Fruit fly (Drosophila melanogaster) whole organism, embryonic: ENCODE measurements around the gene Sr-CI.

ENCODE experiments used
- Ada2b ChIP-seq: fragments of 200-800 bp; sonication (Bioruptor generic); IDR thresholded peaks from 2 replicates; pipeline ENCODE4 v1.3.6; 2022; ENCODE audit warnings: missing biosample characterization, missing genetic modification characterization
- Antp ChIP-seq: fragments of 200-800 bp; sonication (Bioruptor generic); optimal IDR thresholded peaks from 3 replicates; lab custom pipeline; 2016; ENCODE audit warnings: missing biosample characterization, missing genetic modification characterization
- CG11247 ChIP-seq: fragments of 200-800 bp; sonication (Bioruptor generic); IDR thresholded peaks from 2 replicates; pipeline ENCODE4 v1.3.6; 2022; ENCODE audit warnings: missing biosample characterization, missing genetic modification characterization
- CG11398 ChIP-seq: fragments of 200-800 bp; sonication (Bioruptor generic); optimal IDR thresholded peaks from 2 replicates; lab custom pipeline; 2016; ENCODE audit warnings: missing biosample characterization, missing genetic modification characterization
- CG12071 ChIP-seq: fragments of 200-800 bp; sonication (Bioruptor generic); optimal IDR thresholded peaks from 3 replicates; lab custom pipeline; 2018; ENCODE audit warnings: missing biosample characterization, mild to moderate bottlenecking, missing genetic modification characterization
- CG12155 ChIP-seq: fragments of 200-800 bp; sonication (Bioruptor generic); optimal IDR thresholded peaks from 3 replicates; lab custom pipeline; 2016; ENCODE audit warnings: missing biosample characterization, missing genetic modification characterization
- CG12391 ChIP-seq: fragments of 200-800 bp; sonication (Bioruptor generic); optimal IDR thresholded peaks from 3 replicates; lab custom pipeline; 2018; ENCODE audit warnings: missing biosample characterization, mild to moderate bottlenecking, missing genetic modification characterization, moderate library complexity
- CG12769 ChIP-seq: fragments of 200-800 bp; sonication (Bioruptor generic); optimal IDR thresholded peaks from 2 replicates; lab custom pipeline; 2019; ENCODE audit warnings: missing biosample characterization, mild to moderate bottlenecking, missing genetic modification characterization, moderate library complexity
- CG13624 ChIP-seq: fragments of 200-800 bp; sonication (Bioruptor generic); optimal IDR thresholded peaks from 2 replicates; lab custom pipeline; 2016; ENCODE audit warnings: missing biosample characterization, missing genetic modification characterization
- CG13775 ChIP-seq: fragments of 200-800 bp; sonication (Bioruptor generic); optimal IDR thresholded peaks from 3 replicates; lab custom pipeline; 2017; ENCODE audit warnings: missing biosample characterization, mild to moderate bottlenecking, missing genetic modification characterization
- CG1792 ChIP-seq: fragments of 200-800 bp; sonication (Bioruptor generic); optimal IDR thresholded peaks from 2 replicates; lab custom pipeline; 2016; ENCODE audit warnings: missing biosample characterization, missing genetic modification characterization
- CG2889 ChIP-seq: fragments of 200-800 bp; sonication (Bioruptor generic); IDR thresholded peaks from 3 replicates; pipeline ENCODE4 v1.3.6; 2022; ENCODE audit warnings: missing biosample characterization, missing genetic modification characterization
- CG30431 ChIP-seq: fragments of 200-800 bp; sonication (Bioruptor generic); optimal IDR thresholded peaks from 2 replicates; lab custom pipeline; 2017; ENCODE audit warnings: missing biosample characterization, missing genetic modification characterization
- CG31224 ChIP-seq: fragments of 200-800 bp; sonication (Bioruptor generic); IDR thresholded peaks from 2 replicates; pipeline ENCODE4 v1.3.6; 2022; ENCODE audit warnings: missing biosample characterization, missing genetic modification characterization
- CG34224 ChIP-seq: fragments of 200-800 bp; sonication (Bioruptor generic); IDR thresholded peaks from 3 replicates; pipeline ENCODE4 v1.3.6; 2022; ENCODE audit warnings: missing biosample characterization, missing genetic modification characterization; ENCODE audit not compliant: partially characterized antibody
- CG43689 ChIP-seq: fragments of 200-800 bp; sonication (Bioruptor generic); IDR thresholded peaks from 2 replicates; pipeline ENCODE4 v1.3.6; 2022; ENCODE audit warnings: missing biosample characterization, missing genetic modification characterization
- CG4617 ChIP-seq: fragments of 200-800 bp; sonication (Bioruptor generic); optimal IDR thresholded peaks from 3 replicates; lab custom pipeline; 2016; ENCODE audit warnings: missing biosample characterization, missing genetic modification characterization, borderline replicate concordance
- CG6683 ChIP-seq: fragments of 200-800 bp; sonication (Bioruptor generic); optimal IDR thresholded peaks from 2 replicates; lab custom pipeline; 2017; ENCODE audit warnings: missing biosample characterization, mild to moderate bottlenecking, missing genetic modification characterization, missing genetic modification reagents
- CG6813 ChIP-seq: fragments of 200-800 bp; sonication (Bioruptor generic); optimal IDR thresholded peaks from 2 replicates; lab custom pipeline; 2017; ENCODE audit warnings: missing biosample characterization, missing genetic modification characterization, mild to moderate bottlenecking, moderate library complexity, missing genetic modification reagents
- CG8290 ChIP-seq, 3 experiments: fragments of 200-800 bp; sonication (Bioruptor generic); optimal IDR thresholded peaks; 2 replicates each; lab custom pipeline; 2016 to 2019; ENCODE audit warnings: missing biosample characterization in 3 of 3, missing genetic modification characterization in 3 of 3, mild to moderate bottlenecking in 2 of 3, moderate library complexity in 1 of 3
- CG8924 ChIP-seq: fragments of 200-800 bp; optimal IDR thresholded peaks from 3 replicates; lab custom pipeline; 2019; ENCODE audit warnings: missing biosample characterization, mild to moderate bottlenecking, missing genetic modification characterization, moderate library complexity
- CG9797 ChIP-seq: fragments of 200-800 bp; sonication (Bioruptor generic); optimal IDR thresholded peaks from 3 replicates; lab custom pipeline; 2018; ENCODE audit warnings: missing biosample characterization, mild to moderate bottlenecking, missing genetic modification characterization
- CG9876 ChIP-seq: fragments of 200-800 bp; sonication (Bioruptor generic); optimal IDR thresholded peaks from 2 replicates; lab custom pipeline; 2016; ENCODE audit warnings: missing biosample characterization, missing genetic modification characterization
- Doc2 ChIP-seq: fragments of 200-800 bp; sonication (Bioruptor generic); IDR thresholded peaks from 2 replicates; pipeline ENCODE4 v1.3.6; 2022; ENCODE audit warnings: missing biosample characterization, missing genetic modification characterization
- Dref ChIP-seq: fragments of 200-800 bp; sonication (Bioruptor generic); IDR thresholded peaks from 2 replicates; pipeline ENCODE4 v1.3.6; 2022; ENCODE audit warnings: missing biosample characterization, missing genetic modification characterization
- E2f1 ChIP-seq: fragments of 200-800 bp; sonication (Bioruptor generic); IDR thresholded peaks from 2 replicates; pipeline ENCODE4 v1.3.6; 2022; ENCODE audit warnings: missing biosample characterization, missing genetic modification characterization
- Eip74EF ChIP-seq, 2 experiments: fragments of 200-800 bp in 1 of 2; fragments of >200 bp in 1 of 2; sonication (Bioruptor generic) in 1 of 2; optimal IDR thresholded peaks; 2 replicates each; lab custom pipeline; 2017 to 2019; ENCODE audit warnings: missing biosample characterization in 2 of 2, missing genetic modification characterization in 2 of 2, mild to moderate bottlenecking in 1 of 2, moderate library complexity in 1 of 2
- Ets97D ChIP-seq: fragments of 200-800 bp; sonication (Bioruptor generic); optimal IDR thresholded peaks from 3 replicates; lab custom pipeline; 2016; ENCODE audit warnings: missing biosample characterization, missing genetic modification characterization
- H2.0 ChIP-seq: fragments of 200-800 bp; sonication (Bioruptor generic); IDR thresholded peaks from 2 replicates; pipeline ENCODE4 v1.3.6; 2022; ENCODE audit warnings: missing biosample characterization, missing genetic modification characterization
- HmgZ ChIP-seq: fragments of 200-800 bp; sonication (Bioruptor generic); optimal IDR thresholded peaks from 2 replicates; lab custom pipeline; 2018; ENCODE audit warnings: missing biosample characterization, mild to moderate bottlenecking, missing genetic modification characterization
- Hr3 ChIP-seq: fragments of 200-800 bp; sonication (Bioruptor generic); optimal IDR thresholded peaks from 3 replicates; lab custom pipeline; 2016; ENCODE audit warnings: missing biosample characterization, missing genetic modification characterization
- Kr ChIP-seq: fragments of 200-800 bp; sonication (Bioruptor generic); optimal IDR thresholded peaks from 2 replicates; lab custom pipeline; 2017; ENCODE audit warnings: missing biosample characterization, mild to moderate bottlenecking, missing genetic modification characterization
- MBD-R2 ChIP-seq: fragments of 200-800 bp; sonication (Bioruptor generic); IDR thresholded peaks from 2 replicates; pipeline ENCODE4 v1.3.6; 2022; ENCODE audit warnings: missing biosample characterization, missing genetic modification characterization
- PHDP ChIP-seq: fragments of 200-800 bp; sonication (Bioruptor generic); optimal IDR thresholded peaks from 3 replicates; lab custom pipeline; 2018; ENCODE audit warnings: missing biosample characterization, mild to moderate bottlenecking, missing genetic modification characterization, moderate library complexity
- Sox102F ChIP-seq: fragments of 200-800 bp; sonication (Bioruptor generic); optimal IDR thresholded peaks from 2 replicates; lab custom pipeline; 2018; ENCODE audit warnings: missing biosample characterization, mild to moderate bottlenecking, missing genetic modification characterization, moderate library complexity
- ac ChIP-seq: fragments of 200-800 bp; sonication (Bioruptor generic); optimal IDR thresholded peaks from 3 replicates; lab custom pipeline; 2017; ENCODE audit warnings: missing biosample characterization, mild to moderate bottlenecking, missing genetic modification characterization
- ap ChIP-seq: fragments of 200-800 bp; sonication (Bioruptor generic); IDR thresholded peaks from 2 replicates; pipeline ENCODE4 v1.3.6; 2022; ENCODE audit warnings: missing biosample characterization, missing genetic modification characterization
- bowl ChIP-seq: fragments of 200-800 bp; sonication (Bioruptor generic); IDR thresholded peaks from 2 replicates; pipeline ENCODE4 v1.3.6; 2022; ENCODE audit warnings: missing biosample characterization, missing genetic modification characterization
- danr ChIP-seq: fragments of 200-800 bp; sonication (Bioruptor generic); IDR thresholded peaks from 2 replicates; pipeline ENCODE4 v1.3.6; 2022; ENCODE audit warnings: missing biosample characterization, missing genetic modification characterization
- disco-r ChIP-seq: fragments of 200-800 bp; sonication (Bioruptor generic); optimal IDR thresholded peaks from 2 replicates; lab custom pipeline; 2016; ENCODE audit warnings: missing biosample characterization, missing genetic modification characterization
- dm ChIP-seq: fragments of 200-800 bp; sonication (Bioruptor generic); optimal IDR thresholded peaks from 3 replicates; lab custom pipeline; 2016; ENCODE audit warnings: missing biosample characterization, missing genetic modification characterization
- h ChIP-seq: fragments of >200 bp; optimal IDR thresholded peaks from 2 replicates; lab custom pipeline; 2017
- knrl ChIP-seq: fragments of 200-800 bp; sonication (Bioruptor generic); IDR thresholded peaks from 3 replicates; pipeline ENCODE4 v1.3.6; 2022; ENCODE audit warnings: missing biosample characterization, missing genetic modification characterization; ENCODE audit not compliant: partially characterized antibody
- lbe ChIP-seq: fragments of 200-800 bp; sonication (Bioruptor generic); optimal IDR thresholded peaks from 2 replicates; lab custom pipeline; 2016; ENCODE audit warnings: missing biosample characterization, mild to moderate bottlenecking, missing genetic modification characterization
- maf-S ChIP-seq: fragments of 200-800 bp; sonication (Bioruptor generic); optimal IDR thresholded peaks from 2 replicates; lab custom pipeline; 2016; ENCODE audit warnings: missing biosample characterization, missing genetic modification characterization
- nerfin-2 ChIP-seq: fragments of 200-800 bp; sonication (Bioruptor generic); IDR thresholded peaks from 2 replicates; pipeline ENCODE4 v1.3.6; 2022; ENCODE audit warnings: missing biosample characterization, missing genetic modification characterization; ENCODE audit not compliant: partially characterized antibody
- pum ChIP-seq: fragments of 200-800 bp; sonication (Bioruptor generic); optimal IDR thresholded peaks from 2 replicates; lab custom pipeline; 2016; ENCODE audit warnings: missing biosample characterization, missing genetic modification characterization
- sim ChIP-seq: fragments of 200-800 bp; sonication (Bioruptor generic); IDR thresholded peaks from 2 replicates; pipeline ENCODE4 v1.3.6; 2022; ENCODE audit warnings: missing biosample characterization, missing genetic modification characterization
- sima ChIP-seq: fragments of 200-800 bp; sonication (Bioruptor generic); optimal IDR thresholded peaks from 2 replicates; lab custom pipeline; 2016; ENCODE audit warnings: missing biosample characterization, missing genetic modification characterization
- sr ChIP-seq: fragments of 200-800 bp; sonication (Bioruptor generic); IDR thresholded peaks from 3 replicates; pipeline ENCODE4 v1.3.6; 2022; ENCODE audit warnings: missing biosample characterization, missing genetic modification characterization
- twi ChIP-seq: fragments of 200-800 bp; optimal IDR thresholded peaks from 2 replicates; lab custom pipeline; 2019; ENCODE audit warnings: missing biosample characterization, mild to moderate bottlenecking, missing genetic modification characterization, moderate library complexity

Sr-CI gene

dm6 chr2L:4080768-4081167, 40.7 kb upstream of the Sr-CI start (continued):
- peak; percentile 84 for TF ChIP-seq E2f1 (GFP tag; lab: Robert Waterston, UW)
- TF ChIP-seq CG8924, result peak; percentile 77
- TF ChIP-seq sima (GFP tag; lab: Kevin White, UChicago), result no peak
- TF ChIP-seq disco-r (GFP tag; lab: Kevin White, UChicago), result peak; percentile 64
- TF ChIP-seq MBD-R2 (GFP tag; lab: Robert Waterston, UW), result no peak; the same call in 1 of the 2 replicates
- TF ChIP-seq bowl (GFP tag; lab: Robert Waterston, UW), result peak; percentile 66; the same call in 1 of the 2 replicates
- peak; percentile 64 for TF ChIP-seq pum
- peak; percentile 46 for TF ChIP-seq CG13775 (GFP tag; lab: Kevin White, UChicago)
- TF ChIP-seq CG2889 (GFP tag; lab: Robert Waterston, UW), result peak; percentile 80
- no peak for TF ChIP-seq CG6683
- no peak for TF ChIP-seq ac (GFP tag; lab: Kevin White, UChicago)
- TF ChIP-seq Kr, result no peak
- TF ChIP-seq CG9797 (GFP tag; lab: Kevin White, UChicago), result no peak
- peak; percentile 37 for TF ChIP-seq CG30431 (GFP tag; lab: Kevin White, UChicago)
- TF ChIP-seq Eip74EF (GFP tag; optimal IDR thresholded peaks at IDR 0.05; lab: Kevin White, UChicago), result peak in 1 of 2 experiments; percentile 47
- TF ChIP-seq Dref (GFP tag; lab: Robert Waterston, UW), result 0 out of 2 replicates have a peak, but pooled peaks have one; percentile 6
- peak; percentile 59; the same call in 1 of the 3 replicates for TF ChIP-seq sr (GFP tag; lab: Robert Waterston, UW)
- no peak for TF ChIP-seq knrl (GFP tag; lab: Robert Waterston, UW)
- TF ChIP-seq CG43689, result peak; percentile 87
- peak; percentile 52 for TF ChIP-seq CG12769 (tag; lab: Kevin White, UChicago)
- TF ChIP-seq Antp, result peak; percentile 78
- TF ChIP-seq Sox102F, result peak; percentile 92
- peak; percentile 88 for TF ChIP-seq CG11247
- peak; percentile 65 for TF ChIP-seq CG11398 (GFP tag; lab: Kevin White, UChicago)
- peak; percentile 73 for TF ChIP-seq CG13624 (GFP tag; lab: Kevin White, UChicago)
- peak; percentile 70 for TF ChIP-seq Doc2 (GFP tag; lab: Robert Waterston, UW)
- no peak for TF ChIP-seq dm
- TF ChIP-seq H2.0 (GFP tag; lab: Robert Waterston, UW), result peak; percentile 80
- no peak for TF ChIP-seq CG34224 (GFP tag; lab: Robert Waterston, UW)
- no peak for TF ChIP-seq nerfin-2
- TF ChIP-seq CG31224 (GFP tag; lab: Robert Waterston, UW), result peak; percentile 19; the same call in 1 of the 2 replicates
- TF ChIP-seq Ets97D, result no peak
- peak; percentile 80 for TF ChIP-seq sim (GFP tag; lab: Robert Waterston, UW)
- TF ChIP-seq CG12391, result peak; percentile 81
- peak; percentile 76 for TF ChIP-seq CG9876
- TF ChIP-seq ap (GFP tag; lab: Robert Waterston, UW), result peak; percentile 63
- TF ChIP-seq h (lab: Kevin White, UChicago), result no peak
- peak; percentile 17 for TF ChIP-seq CG1792 (GFP tag; lab: Kevin White, UChicago)
- no peak for TF ChIP-seq lbe
- TF ChIP-seq Hr3 (GFP tag; lab: Kevin White, UChicago), result peak; percentile 75
- TF ChIP-seq CG12071 (GFP tag; lab: Kevin White, UChicago), result peak; percentile 46
- TF ChIP-seq PHDP (tag; lab: Kevin White, UChicago), result peak; percentile 83
- no peak for TF ChIP-seq CG8290 (GFP tag; optimal IDR thresholded peaks at IDR 0.05; lab: Kevin White, UChicago)
- peak in 1 of 2 experiments; percentile 17 for TF ChIP-seq CG8290 (tag; optimal IDR thresholded peaks at IDR 0.05; lab: Kevin White, UChicago)
- TF ChIP-seq CG12155, result peak; percentile 22
- peak; percentile 64; the same call in 1 of the 2 replicates for TF ChIP-seq danr (GFP tag; lab: Robert Waterston, UW)
- TF ChIP-seq HmgZ (tag; lab: Kevin White, UChicago), result peak; percentile 43
- peak; percentile 91 for TF ChIP-seq Ada2b (GFP tag; lab: Robert Waterston, UW)
- TF ChIP-seq maf-S (GFP tag; lab: Kevin White, UChicago), result peak; percentile 74
- TF ChIP-seq CG6813 (GFP tag; lab: Kevin White, UChicago), result peak; percentile 34
- peak; percentile 21 for TF ChIP-seq CG4617 (GFP tag; lab: Kevin White, UChicago)
- peak; percentile 36 for TF ChIP-seq twi (tag; lab: Kevin White, UChicago)
